Fruit fly (Drosophila melanogaster) whole organism, embryonic: ENCODE data around the gene Exd2.

Experiments
- BEAF-32 ChIP-seq: fragments of 200-800 bp; sonication (Bioruptor generic); optimal IDR thresholded peaks from 3 replicates; lab custom pipeline; 2017; ENCODE audit warnings: missing biosample characterization, missing genetic modification characterization, mild to moderate bottlenecking, moderate library complexity, missing genetic modification reagents
- Bgb ChIP-seq: fragments of 200-800 bp; sonication (Bioruptor generic); IDR thresholded peaks from 2 replicates; pipeline ENCODE4 v1.3.6; 2022; ENCODE audit warnings: missing biosample characterization, missing genetic modification characterization; ENCODE audit not compliant: partially characterized antibody
- CG11504 ChIP-seq: fragments of 200-800 bp; sonication (Bioruptor generic); optimal IDR thresholded peaks from 3 replicates; lab custom pipeline; 2019; ENCODE audit warnings: missing biosample characterization, mild to moderate bottlenecking, missing genetic modification characterization, moderate library complexity
- CG12659 ChIP-seq: fragments of 200-800 bp; sonication (Bioruptor generic); optimal IDR thresholded peaks from 3 replicates; lab custom pipeline; 2017; ENCODE audit warnings: mild to moderate bottlenecking, missing biosample characterization, missing genetic modification reagents, missing genetic modification characterization
- CG13287 ChIP-seq: fragments of 200-800 bp; sonication (Bioruptor generic); IDR thresholded peaks from 2 replicates; pipeline ENCODE4 v1.3.6; 2022; ENCODE audit warnings: missing biosample characterization, missing genetic modification characterization; ENCODE audit not compliant: partially characterized antibody
- CG14710 ChIP-seq: fragments of 200-800 bp; sonication (Bioruptor generic); optimal IDR thresholded peaks from 3 replicates; lab custom pipeline; 2019; ENCODE audit warnings: missing biosample characterization, mild to moderate bottlenecking, missing genetic modification characterization, moderate library complexity
- CG14860 ChIP-seq: fragments of 200-800 bp; sonication (Bioruptor generic); IDR thresholded peaks from 3 replicates; pipeline ENCODE4 v1.3.6; 2022; ENCODE audit warnings: missing biosample characterization, missing genetic modification characterization; ENCODE audit not compliant: partially characterized antibody
- CG1603 ChIP-seq: fragments of 200-800 bp; sonication (Bioruptor generic); optimal IDR thresholded peaks from 2 replicates; lab custom pipeline; 2019; ENCODE audit warnings: missing biosample characterization, mild to moderate bottlenecking, missing genetic modification characterization, moderate library complexity
- CG16813 ChIP-seq: fragments of 200-800 bp; sonication (Bioruptor generic); IDR thresholded peaks from 3 replicates; pipeline ENCODE4 v1.3.6; 2022; ENCODE audit warnings: missing biosample characterization, missing genetic modification characterization; ENCODE audit not compliant: partially characterized antibody
- CG16863 ChIP-seq: fragments of 200-800 bp; sonication (Bioruptor generic); optimal IDR thresholded peaks from 3 replicates; lab custom pipeline; 2016; ENCODE audit warnings: missing biosample characterization, missing genetic modification characterization
- CG2116 ChIP-seq: fragments of 200-800 bp; sonication (Bioruptor generic); optimal IDR thresholded peaks from 3 replicates; lab custom pipeline; 2018; ENCODE audit warnings: missing biosample characterization, mild to moderate bottlenecking, missing genetic modification characterization
- CG3726 ChIP-seq: fragments of 200-800 bp; sonication (Bioruptor generic); IDR thresholded peaks from 3 replicates; pipeline ENCODE4, ENCODE4 v1.3.6; 2022; ENCODE audit warnings: missing biosample characterization, missing genetic modification characterization
- CG42726 ChIP-seq: fragments of 200-800 bp; sonication (Bioruptor generic); IDR thresholded peaks from 2 replicates; pipeline ENCODE4 v1.3.6; 2022; ENCODE audit warnings: missing biosample characterization, missing genetic modification characterization; ENCODE audit not compliant: partially characterized antibody
- CG4617 ChIP-seq: fragments of 200-800 bp; sonication (Bioruptor generic); optimal IDR thresholded peaks from 3 replicates; lab custom pipeline; 2016; ENCODE audit warnings: missing biosample characterization, missing genetic modification characterization, borderline replicate concordance
- CG6791 ChIP-seq: fragments of 200-800 bp; sonication (Bioruptor generic); IDR thresholded peaks from 3 replicates; pipeline ENCODE4 v1.3.6; 2022; ENCODE audit warnings: missing biosample characterization, missing genetic modification characterization; ENCODE audit not compliant: partially characterized antibody
- CG7963 ChIP-seq: fragments of 200-800 bp; sonication (Bioruptor generic); IDR thresholded peaks from 3 replicates; pipeline ENCODE4 v1.3.6; 2022; ENCODE audit warnings: missing biosample characterization, missing genetic modification characterization; ENCODE audit not compliant: partially characterized antibody
- CG8924 ChIP-seq: fragments of 200-800 bp; optimal IDR thresholded peaks from 3 replicates; lab custom pipeline; 2019; ENCODE audit warnings: missing biosample characterization, mild to moderate bottlenecking, missing genetic modification characterization, moderate library complexity
- CG9932 ChIP-seq: fragments of 200-800 bp; sonication (Bioruptor generic); IDR thresholded peaks from 2 replicates; pipeline ENCODE4 v1.3.6; 2022; ENCODE audit warnings: missing biosample characterization, missing genetic modification characterization
- E2f2 ChIP-seq: fragments of 200-800 bp; sonication (Bioruptor generic); IDR thresholded peaks from 2 replicates; pipeline ENCODE4 v1.3.6; 2022; ENCODE audit warnings: missing biosample characterization, missing genetic modification characterization
- Lhr ChIP-seq: fragments of 200-800 bp; sonication (Bioruptor generic); optimal IDR thresholded peaks from 3 replicates; lab custom pipeline; 2017; ENCODE audit warnings: mild to moderate bottlenecking, missing biosample characterization, missing genetic modification reagents, missing genetic modification characterization
- MBD-R2 ChIP-seq: fragments of 200-800 bp; sonication (Bioruptor generic); IDR thresholded peaks from 2 replicates; pipeline ENCODE4 v1.3.6; 2022; ENCODE audit warnings: missing biosample characterization, missing genetic modification characterization
- MESR4 ChIP-seq: fragments of 200-800 bp; sonication (Bioruptor generic); optimal IDR thresholded peaks from 2 replicates; lab custom pipeline; 2018; ENCODE audit warnings: missing biosample characterization, mild to moderate bottlenecking, missing genetic modification characterization, moderate library complexity
- Myb ChIP-seq: fragments of 200-800 bp; sonication (Bioruptor generic); optimal IDR thresholded peaks from 2 replicates; lab custom pipeline; 2016; ENCODE audit warnings: missing biosample characterization, missing genetic modification characterization
- Opbp ChIP-seq: fragments of 200-800 bp; sonication (Bioruptor generic); IDR thresholded peaks from 3 replicates; pipeline ENCODE4 v1.3.6; 2022; ENCODE audit warnings: missing biosample characterization, missing genetic modification characterization; ENCODE audit not compliant: partially characterized antibody
- Scr ChIP-seq: fragments of 200-800 bp; sonication (Bioruptor generic); IDR thresholded peaks from 2 replicates; pipeline ENCODE4 v1.3.6; 2022; ENCODE audit warnings: missing biosample characterization, missing genetic modification characterization; ENCODE audit not compliant: partially characterized antibody
- Sry-β ChIP-seq: fragments of 200-800 bp; sonication (Bioruptor generic); optimal IDR thresholded peaks from 2 replicates; lab custom pipeline; 2018; ENCODE audit warnings: missing biosample characterization, mild to moderate bottlenecking, missing genetic modification characterization, moderate library complexity
- YL-1 ChIP-seq: fragments of 200-800 bp; sonication (Bioruptor generic); optimal IDR thresholded peaks from 3 replicates; lab custom pipeline; 2017; ENCODE audit warnings: missing biosample characterization, mild to moderate bottlenecking, missing genetic modification characterization
- ci ChIP-seq: fragments of 200-800 bp; sonication (Bioruptor generic); IDR thresholded peaks from 3 replicates; pipeline ENCODE4 v1.3.6; 2022; ENCODE audit warnings: missing biosample characterization, missing genetic modification characterization
- dmrt11E ChIP-seq: fragments of 200-800 bp; sonication (Bioruptor generic); optimal IDR thresholded peaks from 3 replicates; lab custom pipeline; 2018; ENCODE audit warnings: missing biosample characterization, mild to moderate bottlenecking, missing genetic modification characterization, moderate library complexity
- fru ChIP-seq: fragments of >200 bp; optimal IDR thresholded peaks from 2 replicates; lab custom pipeline; 2017
- grau ChIP-seq: fragments of 200-800 bp; optimal IDR thresholded peaks from 3 replicates; lab custom pipeline; 2019; ENCODE audit warnings: missing biosample characterization, mild to moderate bottlenecking, missing genetic modification characterization, moderate library complexity
- gro ChIP-seq: fragments of 200-800 bp; sonication (Bioruptor generic); optimal IDR thresholded peaks from 2 replicates; lab custom pipeline; 2016; ENCODE audit warnings: missing biosample characterization, missing genetic modification characterization
- gt ChIP-seq: fragments of 200-800 bp; sonication (Bioruptor generic); IDR thresholded peaks from 2 replicates; pipeline ENCODE4 v1.3.6; 2022; ENCODE audit warnings: missing biosample characterization, missing genetic modification characterization
- hb ChIP-seq: fragments of 200-800 bp; sonication (Bioruptor generic); IDR thresholded peaks from 3 replicates; pipeline ENCODE4 v1.3.6; 2022; ENCODE audit warnings: missing biosample characterization, missing genetic modification characterization; ENCODE audit not compliant: partially characterized antibody
- jing ChIP-seq: fragments of 200-800 bp; sonication (Bioruptor generic); optimal IDR thresholded peaks from 2 replicates; lab custom pipeline; 2018; ENCODE audit warnings: missing biosample characterization, mild to moderate bottlenecking, missing genetic modification characterization
- lilli ChIP-seq: fragments of 200-800 bp; sonication (Bioruptor generic); optimal IDR thresholded peaks from 3 replicates; lab custom pipeline; 2016; ENCODE audit warnings: missing biosample characterization, missing genetic modification characterization
- maf-S ChIP-seq: fragments of 200-800 bp; sonication (Bioruptor generic); optimal IDR thresholded peaks from 2 replicates; lab custom pipeline; 2016; ENCODE audit warnings: missing biosample characterization, missing genetic modification characterization
- nau ChIP-seq: fragments of 200-800 bp; sonication (Bioruptor generic); optimal IDR thresholded peaks from 3 replicates; lab custom pipeline; 2017; ENCODE audit warnings: missing biosample characterization, mild to moderate bottlenecking, missing genetic modification characterization, missing genetic modification reagents
- nerfin-2 ChIP-seq: fragments of 200-800 bp; sonication (Bioruptor generic); IDR thresholded peaks from 2 replicates; pipeline ENCODE4 v1.3.6; 2022; ENCODE audit warnings: missing biosample characterization, missing genetic modification characterization; ENCODE audit not compliant: partially characterized antibody
- nom ChIP-seq: fragments of 200-800 bp; sonication (Bioruptor generic); optimal IDR thresholded peaks from 2 replicates; lab custom pipeline; 2017; ENCODE audit warnings: missing biosample characterization, missing genetic modification characterization, mild to moderate bottlenecking, moderate library complexity, missing genetic modification reagents
- pzg ChIP-seq: fragments of 200-800 bp; sonication (Bioruptor generic); optimal IDR thresholded peaks from 3 replicates; lab custom pipeline; 2018; ENCODE audit warnings: missing biosample characterization, mild to moderate bottlenecking, missing genetic modification characterization, moderate library complexity
- ranshi ChIP-seq: fragments of 200-800 bp; sonication (Bioruptor generic); IDR thresholded peaks from 2 replicates; pipeline ENCODE4 v1.3.6; 2022; ENCODE audit warnings: missing biosample characterization, missing genetic modification characterization
- sna ChIP-seq: fragments of 200-800 bp; sonication (Bioruptor generic); IDR thresholded peaks from 2 replicates; pipeline ENCODE4 v1.3.6; 2022; ENCODE audit warnings: missing biosample characterization, missing genetic modification characterization; ENCODE audit not compliant: partially characterized antibody
- sob ChIP-seq: fragments of 200-800 bp; sonication (Bioruptor generic); IDR thresholded peaks from 2 replicates; pipeline ENCODE4 v1.3.6; 2022; ENCODE audit warnings: missing biosample characterization, missing genetic modification characterization
- sug ChIP-seq: fragments of 200-800 bp; optimal IDR thresholded peaks from 2 replicates; lab custom pipeline; 2019; ENCODE audit warnings: missing biosample characterization, mild to moderate bottlenecking, missing genetic modification characterization, moderate library complexity
- tna ChIP-seq: fragments of 200-800 bp; sonication (Bioruptor generic); IDR thresholded peaks from 2 replicates; pipeline ENCODE4 v1.3.6; 2022; ENCODE audit warnings: missing biosample characterization, missing genetic modification characterization; ENCODE audit not compliant: partially characterized antibody
- vnd ChIP-seq: fragments of 200-800 bp; sonication (Bioruptor generic); IDR thresholded peaks from 3 replicates; pipeline ENCODE4 v1.3.6; 2022; ENCODE audit warnings: missing biosample characterization, missing genetic modification characterization; ENCODE audit not compliant: partially characterized antibody
- zen ChIP-seq: fragments of 200-800 bp; sonication (Bioruptor generic); optimal IDR thresholded peaks from 3 replicates; lab custom pipeline; 2018; ENCODE audit warnings: missing biosample characterization, mild to moderate bottlenecking, missing genetic modification characterization, moderate library complexity

Exd2 gene

DNA sequence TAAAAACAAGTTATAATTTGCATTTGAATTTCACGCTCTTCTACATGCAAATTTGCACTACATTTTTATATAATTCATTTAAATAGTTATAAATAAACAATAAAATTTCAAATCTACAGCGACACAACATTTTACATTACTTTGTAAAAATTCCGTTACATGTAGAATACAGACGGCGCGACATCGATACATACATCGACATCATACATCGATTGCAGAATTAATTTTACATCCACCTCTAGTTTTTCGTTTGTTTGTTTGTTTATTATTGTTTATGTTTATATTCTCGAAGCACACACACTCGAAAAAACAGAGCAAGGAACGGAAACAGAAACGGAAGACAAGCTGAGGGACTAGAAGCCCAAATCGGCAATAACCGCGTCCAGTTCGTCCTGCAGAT, 2.0 kb upstream of the Exd2 start, which contains the start of gene CG17230:
Gene CG17230 (plus strand): TSS at position 258 of the 400 bp plus-strand sequence.
- TF ChIP-seq CG14860 (peak; percentile 72; the same call in 2 of the 3 replicates), lilli (no peak), vnd (peak; percentile 73), CG3726 (GFP tag; lab: Robert Waterston, UW) (no peak), nom (GFP tag; lab: Kevin White, UChicago) (no peak), CG1603 (tag; lab: Kevin White, UChicago) (peak; percentile 38), hb (GFP tag; lab: Robert Waterston, UW) (peak; percentile 64; the same call in 2 of the 3 replicates), Opbp (peak; percentile 75), gro (GFP tag; lab: Kevin White, UChicago) (peak; percentile 1), CG8924 (tag; lab: Kevin White, UChicago) (peak; percentile 71), CG16863 (GFP tag; lab: Kevin White, UChicago) (no peak), Lhr (GFP tag; lab: Kevin White, UChicago) (peak; percentile 52), CG12659 (GFP tag; lab: Kevin White, UChicago) (peak; percentile 16), pzg (GFP tag; lab: Kevin White, UChicago) (peak; percentile 41), CG16813 (peak; percentile 88), E2f2 (GFP tag; lab: Robert Waterston, UW) (peak; percentile 49), BEAF-32 (GFP tag; lab: Kevin White, UChicago) (peak; percentile 81), CG13287 (GFP tag; lab: Robert Waterston, UW) (peak; percentile 82), sob (0 out of 2 replicates have a peak, but pooled peaks have one; percentile 13), CG14710 (peak; percentile 43), ranshi (GFP tag; lab: Robert Waterston, UW) (no peak), Sry-β (GFP tag; lab: Kevin White, UChicago) (no peak), MBD-R2 (GFP tag; lab: Robert Waterston, UW) (peak; percentile 75), Myb (peak; percentile 74), CG7963 (peak; percentile 63; the same call in 2 of the 3 replicates), CG4617 (GFP tag; lab: Kevin White, UChicago) (peak; percentile 60), gt (GFP tag; lab: Robert Waterston, UW) (no peak), jing (GFP tag; lab: Kevin White, UChicago) (no peak), dmrt11E (tag; lab: Kevin White, UChicago) (peak; percentile 18), zen (tag; lab: Kevin White, UChicago) (no peak), fru (lab: Kevin White, UChicago) (no peak), ci (GFP tag; lab: Robert Waterston, UW) (peak; percentile 50; the same call in 2 of the 3 replicates), nau (GFP tag; lab: Kevin White, UChicago) (no peak), CG9932 (GFP tag; lab: Robert Waterston, UW) (peak; percentile 16; the same call in 1 of the 2 replicates), CG2116 (GFP tag; lab: Kevin White, UChicago) (peak; percentile 25), sug (tag; lab: Kevin White, UChicago) (peak; percentile 18), CG42726 (GFP tag; lab: Robert Waterston, UW) (peak; percentile 51), maf-S (no peak), Scr (GFP tag; lab: Robert Waterston, UW) (peak; percentile 73), CG11504 (tag; lab: Kevin White, UChicago) (peak; percentile 31), sna (peak; percentile 76), tna (GFP tag; lab: Robert Waterston, UW) (peak; percentile 28; the same call in 1 of the 2 replicates), Bgb (peak; percentile 87), CG6791 (peak; percentile 81), MESR4 (peak; percentile 32), YL-1 (peak; percentile 47), grau (tag; lab: Kevin White, UChicago) (peak; percentile 14), nerfin-2 (GFP tag; lab: Robert Waterston, UW) (peak; percentile 56; the same call in 1 of the 2 replicates)
